Fruit fly (Drosophila melanogaster) whole organism: Measurements from ENCODE around the gene CG14627.

Source experiments
- CG8478 ChIP-seq: fragments of >200 bp; optimal IDR thresholded peaks from 2 replicates; lab custom pipeline; 2018; ENCODE audit warnings: inconsistent platforms
- EcR ChIP-seq, 2 experiments: fragments of >200 bp; optimal IDR thresholded peaks; 2 replicates each; lab custom pipeline; 2017; ENCODE audit warnings: missing biosample characterization in 2 of 2, missing genetic modification characterization in 2 of 2, missing genetic modification reagents in 2 of 2
- pan ChIP-seq: fragments of >200 bp; optimal IDR thresholded peaks from 2 replicates; lab custom pipeline; 2017
- psq ChIP-seq: fragments of >200 bp; optimal IDR thresholded peaks from 2 replicates; lab custom pipeline; 2017
- usp ChIP-seq: fragments of >200 bp; optimal IDR thresholded peaks from 2 replicates; lab custom pipeline; 2017; ENCODE audit warnings: missing biosample characterization, missing genetic modification characterization, mixed read lengths

dm6 chrX:1206437-1206836 is 25.0 kb downstream of the CG14627 start, which contains the start of gene CG14624:
- no peak for TF ChIP-seq usp (GFP tag; lab: Kevin White, UChicago)
- TF ChIP-seq psq = no peak
- TF ChIP-seq CG8478 (lab: Kevin White, UChicago) = no peak
- TF ChIP-seq EcR (GFP tag; optimal IDR thresholded peaks at IDR 0.05; lab: Kevin White, UChicago) = no peak
- TF ChIP-seq pan (lab: Kevin White, UChicago) = no peak
